Fruit fly (Drosophila melanogaster) S2 (cell line): Measurements from ENCODE around the gene TORIP.
"Not testable (repeated sequence)": the region's sequence is repeated elsewhere in the genome, so short reads cannot be mapped to it uniquely, and the experiment has no call there.

ENCODE experiments used
- CG8478 ChIP-seq: fragments of >200 bp; optimal IDR thresholded peaks from 2 replicates; lab custom pipeline; 2018
- CTCF ChIP-seq, 2 experiments: fragments of >200 bp; optimal IDR thresholded peaks; 2 replicates each; lab custom pipeline; 2018

- TF ChIP-seq CG8478; CTCF (optimal IDR thresholded peaks at IDR 0.05; lab: Kevin White, UChicago): not testable (repeated sequence)
Measured at dm6 chr3L:19760109-19760508, 44.8 kb downstream of the TORIP start, which contains the start of gene Vtld.
